Worm (Caenorhabditis elegans) whole organism, L1 larva: ENCODE measurements around the gene nhr-190.

Source experiments
- C04F5.9 ChIP-seq: sonication (generic microtip); optimal IDR thresholded peaks from 2 replicates; lab custom pipeline; 2016; ENCODE audit warnings: missing genetic modification characterization, missing compliant biosample characterization
- alr-1 ChIP-seq: fragments of 200-800 bp; sonication (Bioruptor generic); optimal IDR thresholded peaks from 2 replicates; lab custom pipeline; 2018; ENCODE audit warnings: borderline replicate concordance, mild to moderate bottlenecking, missing genetic modification characterization, missing compliant biosample characterization
- aly-2 ChIP-seq: fragments of 150-350 bp; optimal IDR thresholded peaks from 2 replicates; lab custom pipeline; 2014; ENCODE audit warnings: missing biosample characterization, missing genetic modification characterization
- ama-1 ChIP-seq: fragments of 150-350 bp; optimal IDR thresholded peaks from 2 replicates; lab custom pipeline; 2014
- blmp-1 ChIP-seq: fragments of 150-350 bp; optimal IDR thresholded peaks from 2 replicates; lab custom pipeline; 2014; ENCODE audit warnings: missing biosample characterization, missing genetic modification characterization
- ceh-8 ChIP-seq: fragments of 200-800 bp; sonication (Bioruptor generic); optimal IDR thresholded peaks from 2 replicates; lab custom pipeline; 2018; ENCODE audit warnings: mild to moderate bottlenecking, missing genetic modification characterization, moderate library complexity, missing compliant biosample characterization
- ceh-82 ChIP-seq, 3 experiments: fragments of 150-350 bp in 1 of 3; sonication (generic microtip) in 2 of 3; optimal IDR thresholded peaks; 2 replicates each; lab custom pipeline; 2014 to 2017; ENCODE audit warnings: missing biosample characterization in 3 of 3, missing genetic modification characterization in 3 of 3
- ceh-88 ChIP-seq: fragments of 200-800 bp; sonication (Bioruptor generic); IDR thresholded peaks from 2 replicates; pipeline ENCODE4 v1.3.6; 2022; ENCODE audit warnings: missing genetic modification characterization, missing compliant biosample characterization
- ceh-90 ChIP-seq: sonication (generic microtip); optimal IDR thresholded peaks from 2 replicates; lab custom pipeline; 2016; ENCODE audit warnings: missing genetic modification characterization, missing compliant biosample characterization
- ces-1 ChIP-seq: fragments of 150-350 bp; optimal IDR thresholded peaks from 2 replicates; lab custom pipeline; 2014; ENCODE audit warnings: missing biosample characterization, missing genetic modification reagents, missing genetic modification characterization
- dpl-1 ChIP-seq, 3 experiments: fragments of 150-350 bp in 2 of 3; sonication (generic microtip) in 1 of 3; optimal IDR thresholded peaks; 2 replicates each; lab custom pipeline; 2014 to 2017; ENCODE audit warnings: missing biosample characterization in 3 of 3, missing genetic modification characterization in 3 of 3, missing genetic modification reagents in 3 of 3
- dsc-1 ChIP-seq: sonication (generic microtip); optimal IDR thresholded peaks from 2 replicates; lab custom pipeline; 2016; ENCODE audit warnings: mild to moderate bottlenecking, missing genetic modification characterization, missing compliant biosample characterization
- efl-3 ChIP-seq: fragments of 200-800 bp; sonication (Bioruptor generic); optimal IDR thresholded peaks from 2 replicates; lab custom pipeline; 2018; ENCODE audit warnings: mild to moderate bottlenecking, missing genetic modification characterization, missing compliant biosample characterization
- elt-2 ChIP-seq: sonication (generic microtip); optimal IDR thresholded peaks from 2 replicates; lab custom pipeline; 2016; ENCODE audit warnings: missing genetic modification characterization, mild to moderate bottlenecking, inconsistent platforms, missing compliant biosample characterization, missing genetic modification reagents
- elt-3 ChIP-seq, 6 experiments: fragments of 150-350 bp in 1 of 6; sonication (generic microtip); optimal IDR thresholded peaks; 2 replicates each; lab custom pipeline; 2017 to 2018; ENCODE audit warnings: missing biosample characterization in 6 of 6, missing genetic modification characterization in 6 of 6, inconsistent platforms in 1 of 6
- fkh-4 ChIP-seq: sonication (generic microtip); optimal IDR thresholded peaks from 2 replicates; lab custom pipeline; 2016; ENCODE audit warnings: missing compliant biosample characterization, missing genetic modification characterization, borderline replicate concordance
- fkh-8 ChIP-seq: sonication (generic microtip); optimal IDR thresholded peaks from 2 replicates; lab custom pipeline; 2016; ENCODE audit warnings: mild to moderate bottlenecking, missing genetic modification characterization, missing compliant biosample characterization
- grh-1 ChIP-seq: fragments of 200-800 bp; sonication (Bioruptor generic); IDR thresholded peaks from 2 replicates; pipeline ENCODE4 v1.3.6; 2022; ENCODE audit warnings: missing genetic modification reagents, missing genetic modification characterization, missing compliant biosample characterization
- hlh-17 ChIP-seq: fragments of 200-800 bp; sonication (Bioruptor generic); optimal IDR thresholded peaks from 2 replicates; lab custom pipeline; 2018; ENCODE audit warnings: missing genetic modification characterization, mild to moderate bottlenecking, missing compliant biosample characterization, moderate library complexity, borderline replicate concordance
- hpl-2 ChIP-seq: fragments of 150-350 bp; optimal IDR thresholded peaks from 2 replicates; lab custom pipeline; 2014; ENCODE audit warnings: missing biosample characterization, missing genetic modification reagents, missing genetic modification characterization
- irx-1 ChIP-seq: sonication (generic microtip); optimal IDR thresholded peaks from 2 replicates; lab custom pipeline; 2016; ENCODE audit warnings: missing genetic modification characterization, missing compliant biosample characterization
- isw-1 ChIP-seq: fragments of 200-800 bp; sonication (Bioruptor generic); IDR thresholded peaks from 2 replicates; pipeline ENCODE4 v1.3.6; 2022; ENCODE audit warnings: missing genetic modification characterization, missing compliant biosample characterization
- lin-13 ChIP-seq: fragments of 150-350 bp; optimal IDR thresholded peaks from 2 replicates; lab custom pipeline; 2014; ENCODE audit warnings: missing biosample characterization, missing genetic modification reagents, missing genetic modification characterization
- lin-14 ChIP-seq: fragments of 200-800 bp; sonication (Bioruptor generic); optimal IDR thresholded peaks from 2 replicates; lab custom pipeline; 2018; ENCODE audit warnings: mild to moderate bottlenecking, missing genetic modification characterization, moderate library complexity, missing compliant biosample characterization
- lin-15B ChIP-seq: fragments of 150-350 bp; sonication (generic microtip); optimal IDR thresholded peaks from 3 replicates; lab custom pipeline; 2014; ENCODE audit warnings: missing biosample characterization, missing genetic modification characterization
- lin-35 ChIP-seq, 2 experiments: fragments of 150-350 bp; optimal IDR thresholded peaks; 2 replicates each; lab custom pipeline; 2014; ENCODE audit warnings: missing biosample characterization in 2 of 2, missing genetic modification characterization in 2 of 2, missing genetic modification reagents in 2 of 2
- lin-39 ChIP-seq: fragments of 150-350 bp; optimal IDR thresholded peaks from 2 replicates; lab custom pipeline; 2014; ENCODE audit warnings: missing biosample characterization, missing genetic modification reagents, missing genetic modification characterization
- lir-3 ChIP-seq: sonication (generic microtip); optimal IDR thresholded peaks from 2 replicates; lab custom pipeline; 2016; ENCODE audit warnings: mild to moderate bottlenecking, missing genetic modification characterization, moderate library complexity, missing compliant biosample characterization; ENCODE audit not compliant: poor library complexity
- lsy-2 ChIP-seq, 2 experiments: fragments of 150-350 bp; optimal IDR thresholded peaks; 2 replicates each; lab custom pipeline; 2014; ENCODE audit warnings: missing biosample characterization in 2 of 2, missing genetic modification characterization in 2 of 2
- mab-9 ChIP-seq: fragments of 200-800 bp; sonication (Bioruptor generic); IDR thresholded peaks from 2 replicates; pipeline ENCODE4 v1.3.6; 2022; ENCODE audit warnings: missing genetic modification reagents, missing genetic modification characterization, missing compliant biosample characterization
- mdl-1 ChIP-seq, 2 experiments: fragments of 150-350 bp; optimal IDR thresholded peaks; 2 replicates each; lab custom pipeline; 2014 to 2017; ENCODE audit warnings: missing biosample characterization in 2 of 2, missing genetic modification characterization in 2 of 2, inconsistent platforms in 1 of 2
- nhr-11 ChIP-seq: fragments of 150-350 bp; optimal IDR thresholded peaks from 2 replicates; lab custom pipeline; 2014; ENCODE audit warnings: missing biosample characterization, missing genetic modification characterization
- nhr-20 ChIP-seq: sonication (generic microtip); optimal IDR thresholded peaks from 2 replicates; lab custom pipeline; 2016; ENCODE audit warnings: mild to moderate bottlenecking, missing genetic modification characterization, missing compliant biosample characterization
- nhr-237 ChIP-seq: fragments of 150-350 bp; optimal IDR thresholded peaks from 2 replicates; lab custom pipeline; 2014; ENCODE audit warnings: missing biosample characterization, missing genetic modification characterization
- nhr-77 ChIP-seq: fragments of 150-350 bp; optimal IDR thresholded peaks from 2 replicates; lab custom pipeline; 2014; ENCODE audit warnings: missing biosample characterization, missing genetic modification characterization
- nhr-84 ChIP-seq: sonication (generic microtip); optimal IDR thresholded peaks from 2 replicates; lab custom pipeline; 2017; ENCODE audit warnings: missing biosample characterization, missing genetic modification characterization
- nhr-85 ChIP-seq: sonication (generic microtip); peaks from one replicate; lab custom pipeline; 2016; ENCODE audit warnings: missing genetic modification characterization, inconsistent platforms, missing compliant biosample characterization
- nhr-90 ChIP-seq: sonication (generic microtip); optimal IDR thresholded peaks from 2 replicates; lab custom pipeline; 2016; ENCODE audit warnings: mild to moderate bottlenecking, missing genetic modification characterization, missing compliant biosample characterization; ENCODE audit not compliant: poor library complexity
- pqm-1 ChIP-seq: sonication (generic microtip); optimal IDR thresholded peaks from 3 replicates; lab custom pipeline; 2017; ENCODE audit warnings: missing biosample characterization, missing genetic modification characterization
- rnt-1 ChIP-seq: sonication (generic microtip); optimal IDR thresholded peaks from 2 replicates; lab custom pipeline; 2016; ENCODE audit warnings: mild to moderate bottlenecking, missing genetic modification characterization, moderate library complexity, missing compliant biosample characterization
- skn-1 ChIP-seq: fragments of 150-350 bp; optimal IDR thresholded peaks from 2 replicates; lab custom pipeline; 2014; ENCODE audit warnings: missing biosample characterization, missing genetic modification characterization
- snpc-4 ChIP-seq: fragments of 150-350 bp; optimal IDR thresholded peaks from 2 replicates; lab custom pipeline; 2014; ENCODE audit warnings: missing biosample characterization, missing genetic modification characterization
- snu-23 ChIP-seq: sonication (generic microtip); optimal IDR thresholded peaks from 2 replicates; lab custom pipeline; 2016; ENCODE audit warnings: missing genetic modification characterization, missing compliant biosample characterization
- sptf-1 ChIP-seq: fragments of 150-350 bp; optimal IDR thresholded peaks from 2 replicates; lab custom pipeline; 2014; ENCODE audit warnings: missing biosample characterization, missing genetic modification characterization
- sup-37 ChIP-seq: fragments of 200-800 bp; sonication (Bioruptor generic); optimal IDR thresholded peaks from 2 replicates; lab custom pipeline; 2018; ENCODE audit warnings: mild to moderate bottlenecking, missing genetic modification characterization, missing compliant biosample characterization
- swsn-7 ChIP-seq: sonication (generic microtip); optimal IDR thresholded peaks from 2 replicates; lab custom pipeline; 2016; ENCODE audit warnings: missing genetic modification characterization, missing compliant biosample characterization
- tbx-2 ChIP-seq: sonication (generic microtip); optimal IDR thresholded peaks from 2 replicates; lab custom pipeline; 2016; ENCODE audit warnings: missing genetic modification characterization, missing compliant biosample characterization
- tlp-1 ChIP-seq: fragments of 150-350 bp; optimal IDR thresholded peaks from 2 replicates; lab custom pipeline; 2014; ENCODE audit warnings: missing biosample characterization, missing genetic modification characterization
- unc-130 ChIP-seq: fragments of 150-350 bp; optimal IDR thresholded peaks from 2 replicates; lab custom pipeline; 2017; ENCODE audit warnings: missing biosample characterization, missing genetic modification characterization, inconsistent platforms
- unc-98 ChIP-seq: fragments of 200-800 bp; sonication (Bioruptor generic); IDR thresholded peaks from 2 replicates; pipeline ENCODE4 v1.3.6; 2022; ENCODE audit warnings: missing genetic modification characterization, missing compliant biosample characterization
- xbp-1 ChIP-seq: sonication (generic microtip); optimal IDR thresholded peaks from 2 replicates; lab custom pipeline; 2016; ENCODE audit warnings: missing genetic modification characterization, missing compliant biosample characterization
- zag-1 ChIP-seq: fragments of 150-350 bp; optimal IDR thresholded peaks from 2 replicates; lab custom pipeline; 2014; ENCODE audit warnings: missing biosample characterization, missing genetic modification characterization
- ztf-11 ChIP-seq, 2 experiments: sonication (generic microtip); optimal IDR thresholded peaks; 2 replicates each; lab custom pipeline; 2016 to 2017; ENCODE audit warnings: missing genetic modification characterization in 2 of 2, missing biosample characterization in 1 of 2, missing compliant biosample characterization in 1 of 2
- ztf-4 ChIP-seq: fragments of 150-350 bp; optimal IDR thresholded peaks from 2 replicates; lab custom pipeline; 2014; ENCODE audit warnings: missing biosample characterization, missing genetic modification characterization

nhr-190 gene

ce11 chrV:635630-636029 is 7.1 kb downstream of the nhr-190 start (continued):
- TF ChIP-seq lin-14 (peak; percentile 95), ces-1 (GFP tag; lab: Kevin White, UChicago) (no peak), dsc-1 (tag; lab: Kevin White, UChicago) (no peak), hpl-2 (GFP tag; lab: Kevin White, UChicago) (no peak), elt-2 (tag; lab: Kevin White, UChicago) (peak; percentile 29), snpc-4 (tag; lab: Kevin White, UChicago) (peak; percentile 66), rnt-1 (tag; lab: Kevin White, UChicago) (no peak), ztf-11 (tag; optimal IDR thresholded peaks at IDR 0.05; lab: Kevin White, UChicago) (no peak), alr-1 (tag; lab: Kevin White, UChicago) (no peak), sup-37 (no peak), nhr-77 (tag; lab: Kevin White, UChicago) (no peak), ceh-82 (tag; optimal IDR thresholded peaks at IDR 0.05; lab: Kevin White, UChicago) (no peak), fkh-4 (tag; lab: Kevin White, UChicago) (no peak), efl-3 (GFP tag; lab: Kevin White, UChicago) (no peak), isw-1 (GFP tag; lab: Robert Waterston, UW) (no peak), nhr-11 (tag; lab: Kevin White, UChicago) (no peak), tbx-2 (no peak), ceh-88 (GFP tag; lab: Robert Waterston, UW) (no peak), zag-1 (tag; lab: Kevin White, UChicago) (no peak), hlh-17 (GFP tag; lab: Kevin White, UChicago) (no peak), nhr-90 (tag; lab: Kevin White, UChicago) (peak; percentile 0), lin-13 (GFP tag; lab: Kevin White, UChicago) (no peak), lsy-2 (tag; optimal IDR thresholded peaks at IDR 0.05; lab: Kevin White, UChicago) (peak in 1 of 2 experiments; percentile 10), mab-9 (no peak), lir-3 (tag; lab: Kevin White, UChicago) (no peak), nhr-84 (no peak), dpl-1 (GFP tag; optimal IDR thresholded peaks at IDR 0.05; lab: Kevin White, UChicago) (no peak), ztf-4 (tag; lab: Kevin White, UChicago) (no peak), lin-15B (tag; lab: Kevin White, UChicago) (no peak), elt-3 (tag; optimal IDR thresholded peaks at IDR 0.05; lab: Kevin White, UChicago) (peak in 1 of 6 experiments; percentile 8), lin-39 (tag; lab: Kevin White, UChicago) (no peak), skn-1 (no peak), unc-98 (GFP tag; lab: Robert Waterston, UW) (no peak), nhr-85 (peak; percentile 80), ceh-8 (GFP tag; lab: Kevin White, UChicago) (no peak), aly-2 (no peak), snu-23 (GFP tag; lab: Kevin White, UChicago) (peak; percentile 44), fkh-8 (tag; lab: Kevin White, UChicago) (no peak), C04F5.9 (tag; lab: Kevin White, UChicago) (no peak), unc-130 (peak; percentile 20), nhr-237 (tag; lab: Kevin White, UChicago) (no peak), blmp-1 (tag; lab: Kevin White, UChicago) (peak; percentile 35), grh-1 (GFP tag; lab: Robert Waterston, UW) (no peak), tlp-1 (no peak), ama-1 (lab: Kevin White, UChicago) (no peak), pqm-1 (tag; lab: Kevin White, UChicago) (no peak), swsn-7 (tag; lab: Kevin White, UChicago) (no peak), mdl-1 (tag; optimal IDR thresholded peaks at IDR 0.05; lab: Kevin White, UChicago) (peak in 1 of 2 experiments; percentile 47), irx-1 (tag; lab: Kevin White, UChicago) (no peak), lin-35 (GFP tag; optimal IDR thresholded peaks at IDR 0.05; lab: Kevin White, UChicago) (peak in 1 of 2 experiments; percentile 67), ceh-90 (tag; lab: Kevin White, UChicago) (no peak), nhr-20 (tag; lab: Kevin White, UChicago) (peak; percentile 33), sptf-1 (no peak), xbp-1 (tag; lab: Kevin White, UChicago) (no peak)
